Fruit fly (Drosophila melanogaster) S2 (cell line): Measurements from ENCODE around the gene CG33061.

Source experiments
- CG8478 ChIP-seq: fragments of >200 bp; optimal IDR thresholded peaks from 2 replicates; lab custom pipeline; 2018
- CTCF ChIP-seq, 2 experiments: fragments of >200 bp; optimal IDR thresholded peaks; 2 replicates each; lab custom pipeline; 2018

dm6 chr3L:16351770-16352429, 22.3 kb downstream of the CG33061 start, which contains the start of the genes Golgin104 and Tcs3:
- no peak for TF ChIP-seq CG8478
- TF ChIP-seq CTCF (optimal IDR thresholded peaks at IDR 0.05; lab: Kevin White, UChicago) = no peak
